Worm (Caenorhabditis elegans): ENCODE data around the gene T24C12.3.
A peak's percentile ranks its signal among the peaks of the same experiment; 100 is the strongest.

Gene T24C12.3

ce11 chrX:2226875-2227355 is 23.2 kb upstream of the T24C12.3 start (continued):
- TF ChIP-seq jun-1 (tag; optimal IDR thresholded peaks at IDR 0.05) (peak; percentile 81), php-3 (GFP tag; IDR thresholded peaks at IDR 0.05) (peak; percentile 75), unc-62 (GFP tag; optimal IDR thresholded peaks at IDR 0.05 in 1 of 2) (peak in 1 of 2 experiments; percentile 91), unc-62 (tag; optimal IDR thresholded peaks at IDR 0.05) (no peak), pha-4 (GFP tag; IDR thresholded peaks at IDR 0.05) (peak; percentile 91), pha-4 (tag; optimal IDR thresholded peaks at IDR 0.05) (no peak), hif-1 (tag; optimal IDR thresholded peaks at IDR 0.05) (peak in 1 of 2 experiments; percentile 53), nhr-25 (tag; optimal IDR thresholded peaks at IDR 0.05; ENCODE audit: borderline replicate concordance, insufficient read depth) (peak; percentile 53), Y5F2A.4 (GFP tag; optimal IDR thresholded peaks at IDR 0.05) (peak; percentile 58), ztf-11 (tag; optimal IDR thresholded peaks at IDR 0.05) (no peak), R02D3.7 (tag; optimal IDR thresholded peaks at IDR 0.05) (peak; percentile 22), mes-2 (tag; optimal IDR thresholded peaks at IDR 0.05; ENCODE audit: poor library complexity, severe bottlenecking) (peak; percentile 90)

ce11 chrX:2220850-2221249 is 17.2 kb upstream of the T24C12.3 start, which contains the start of gene hex-1:
Gene hex-1 (plus strand): TSS chrX:2221150.
- TF ChIP-seq pqm-1 (tag; optimal IDR thresholded peaks at IDR 0.05) = peak; percentile 0
- TF ChIP-seq Y105C5A.15 (GFP tag; IDR thresholded peaks at IDR 0.05) = no peak

ce11 chrX:2219453-2219852 is 15.8 kb upstream of the T24C12.3 start:
- TF ChIP-seq set-16 (GFP tag; IDR thresholded peaks at IDR 0.05) = peak; percentile 90
- no peak for TF ChIP-seq nhr-28 (tag; optimal IDR thresholded peaks at IDR 0.05)
- 0 out of 2 replicates have a peak, but pooled peaks have one; percentile 10 for TF ChIP-seq tra-1 (GFP tag; IDR thresholded peaks at IDR 0.05)
- 0 out of 2 replicates have a peak, but pooled peaks have one; percentile 44 for TF ChIP-seq D1046.2 (GFP tag; IDR thresholded peaks at IDR 0.05)
- no peak for TF ChIP-seq attf-4 (tag; optimal IDR thresholded peaks at IDR 0.05)
- no peak for TF ChIP-seq T26A8.4 (GFP tag; IDR thresholded peaks at IDR 0.05)

DNA sequence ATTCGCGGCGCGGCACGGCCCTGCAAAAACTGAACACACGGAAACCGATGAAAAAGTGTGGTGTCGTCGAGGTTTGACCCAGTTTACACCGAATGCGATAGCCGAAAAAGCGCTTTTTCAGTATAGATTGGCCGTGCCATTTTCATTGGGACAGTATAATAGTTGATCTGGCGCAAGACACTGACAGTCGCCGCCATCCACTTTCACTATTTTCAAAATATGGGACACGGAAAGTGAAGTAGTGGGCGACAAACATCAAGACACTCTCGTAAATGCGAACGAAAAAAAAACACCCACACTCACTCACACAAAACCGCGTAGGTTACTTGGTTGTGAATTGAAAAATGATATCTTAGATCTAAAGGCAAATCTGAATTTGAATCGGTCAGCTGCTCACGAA is 15.3 kb upstream of the T24C12.3 start:
- no peak for TF ChIP-seq tag-97 (GFP tag; IDR thresholded peaks at IDR 0.05)
- TF ChIP-seq hlh-30 (tag; optimal IDR thresholded peaks at IDR 0.05; ENCODE audit: insufficient read depth) = peak; percentile 6
- peak; percentile 41 for TF ChIP-seq hlh-11 (tag; optimal IDR thresholded peaks at IDR 0.05)
- peak; percentile 68 for TF ChIP-seq duxl-1 (tag; optimal IDR thresholded peaks at IDR 0.05; ENCODE audit: poor library complexity)
- TF ChIP-seq hif-1 (tag; optimal IDR thresholded peaks at IDR 0.05) = no peak
- no peak for TF ChIP-seq snpc-1.2 (GFP tag; IDR thresholded peaks at IDR 0.05)
- no peak for TF ChIP-seq dve-1 (tag; optimal IDR thresholded peaks at IDR 0.05; ENCODE audit: insufficient read depth)
- peak in 1 of 2 experiments; percentile 34 for TF ChIP-seq mdl-1 (tag; optimal IDR thresholded peaks at IDR 0.05)
- TF ChIP-seq mxl-3 (GFP tag; optimal IDR thresholded peaks at IDR 0.05) = peak; percentile 14
- no peak for TF ChIP-seq nhr-11 (tag; optimal IDR thresholded peaks at IDR 0.05)
- peak; percentile 40 for TF ChIP-seq nhr-28 (tag; optimal IDR thresholded peaks at IDR 0.05)
- TF ChIP-seq Y105C5A.15 (GFP tag; IDR thresholded peaks at IDR 0.05) = no peak
- TF ChIP-seq zfp-2 (tag; optimal IDR thresholded peaks at IDR 0.05) = no peak

ce11 chrX:2216662-2217061 is 13.0 kb upstream of the T24C12.3 start:
- TF ChIP-seq hlh-30 (tag; optimal IDR thresholded peaks at IDR 0.05; ENCODE audit: insufficient read depth) = peak; percentile 19
- TF ChIP-seq dmd-9 (GFP tag; IDR thresholded peaks at IDR 0.05) = no peak
- TF ChIP-seq ceh-62 (tag; optimal IDR thresholded peaks at IDR 0.05) = no peak
- TF ChIP-seq ceh-32 (tag; optimal IDR thresholded peaks at IDR 0.05; ENCODE audit: poor library complexity) = no peak
- no peak for TF ChIP-seq dmd-8 (GFP tag; IDR thresholded peaks at IDR 0.05)
- no peak for TF ChIP-seq lir-3 (tag; optimal IDR thresholded peaks at IDR 0.05)
- no peak for TF ChIP-seq nhr-42 (GFP tag; IDR thresholded peaks at IDR 0.05)
- TF ChIP-seq nhr-11 (tag; optimal IDR thresholded peaks at IDR 0.05) = no peak
- no peak for TF ChIP-seq nhr-6 (tag; optimal IDR thresholded peaks at IDR 0.05)
- TF ChIP-seq lin-29 (GFP tag; IDR thresholded peaks at IDR 0.05) = peak; percentile 24; the same call in 1 of the 2 replicates
- TF ChIP-seq zfp-3 (GFP tag; conservative IDR thresholded peaks at IDR 0.05) = no peak
- 0 out of 2 replicates have a peak, but pooled peaks have one; percentile 6 for TF ChIP-seq vab-7 (GFP tag; IDR thresholded peaks at IDR 0.05)
- peak; percentile 57 for TF ChIP-seq aha-1 (tag)
- TF ChIP-seq madf-9 (GFP tag; conservative IDR thresholded peaks at IDR 0.05) = no peak
- TF ChIP-seq ceh-20 (GFP tag; IDR thresholded peaks at IDR 0.05) = no peak
- no peak for TF ChIP-seq T20F7.1 (GFP tag; optimal IDR thresholded peaks at IDR 0.05)
- no peak for TF ChIP-seq unc-62 (GFP tag; optimal IDR thresholded peaks at IDR 0.05 in 1 of 2)
- no peak for TF ChIP-seq unc-62 (tag; optimal IDR thresholded peaks at IDR 0.05)

All from whole organism, L4 larva.